Fruit fly (Drosophila melanogaster) S2 (cell line): Measurements from ENCODE around the gene Eig71Eg.

Experiments
- CG8478 ChIP-seq: fragments of >200 bp; optimal IDR thresholded peaks from 2 replicates; lab custom pipeline; 2018
- CTCF ChIP-seq, 2 experiments: fragments of >200 bp; optimal IDR thresholded peaks; 2 replicates each; lab custom pipeline; 2018

DNA sequence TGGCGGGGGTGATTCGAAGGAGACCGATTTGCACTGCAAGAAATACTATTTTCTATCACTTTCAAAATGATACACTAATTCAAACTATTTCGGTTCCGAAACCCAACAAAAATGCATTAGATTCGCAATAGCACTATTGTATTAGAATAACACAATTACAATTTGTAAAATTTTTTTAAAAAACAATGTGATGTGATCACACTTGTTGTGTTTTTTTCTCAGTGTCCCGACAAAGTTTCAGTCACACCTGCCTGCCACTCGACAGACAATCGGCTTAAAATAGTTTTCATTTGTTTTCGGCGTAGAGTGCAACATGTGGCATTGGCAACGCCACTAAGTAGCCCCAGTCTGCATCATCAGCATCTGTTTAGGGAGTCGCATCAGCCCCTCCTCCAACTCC lies 17.7 kb downstream of the Eig71Eg start:
- TF ChIP-seq CTCF (optimal IDR thresholded peaks at IDR 0.05; lab: Kevin White, UChicago), result no peak
- no peak for TF ChIP-seq CG8478 (lab: Kevin White, UChicago)
